In genomic region chr3R:6923189-6923588, dm6 we compare ENCODE assay signal across 4 fruit fly cellular contexts.
TF ChIP-seq lines count a peak whose summit lies in the region.

No protein-coding gene starts in this region.

- no peak for TF ChIP-seq CTCF in whole organism, embryonic (GFP tag; optimal IDR thresholded peaks at IDR 0.05; lab: Kevin White, UChicago)

TF ChIP-seq in whole organism, embryonic, 481 proteins besides CTCF, POLR2A, EP300 and RAD21:
- TF ChIP-seq abd-A (tag; optimal IDR thresholded peaks at IDR 0.05; lab: Kevin White, UChicago) (peak; percentile 63), HmgD (GFP tag; optimal IDR thresholded peaks at IDR 0.05; lab: Kevin White, UChicago) (no peak), CG8478 (optimal IDR thresholded peaks at IDR 0.05; lab: Kevin White, UChicago) (no peak), CG15479 (GFP tag; optimal IDR thresholded peaks at IDR 0.05; lab: Kevin White, UChicago) (peak; percentile 17), crol (GFP tag; IDR thresholded peaks at IDR 0.05; lab: Robert Waterston, UW) (peak; percentile 44), gcm (GFP tag; optimal IDR thresholded peaks at IDR 0.05; lab: Kevin White, UChicago) (peak; percentile 14), CG1832 (GFP tag; optimal IDR thresholded peaks at IDR 0.05; lab: Kevin White, UChicago) (peak; percentile 21), CG34422 (GFP tag; IDR thresholded peaks at IDR 0.05; lab: Robert Waterston, UW) (no peak), cg (GFP tag; optimal IDR thresholded peaks at IDR 0.05; lab: Kevin White, UChicago) (peak; percentile 32), pros (GFP tag; optimal IDR thresholded peaks at IDR 0.05; lab: Kevin White, UChicago) (peak; percentile 41)

TF ChIP-seq in whole organism, prepupa, 60 proteins besides CTCF, POLR2A, EP300 and RAD21:
- no peak for TF ChIP-seq Sox15 (GFP tag; optimal IDR thresholded peaks at IDR 0.05; lab: Kevin White, UChicago)
- TF ChIP-seq ss (GFP tag; optimal IDR thresholded peaks at IDR 0.05; lab: Kevin White, UChicago) = peak in 1 of 2 experiments; percentile 43
- no peak for TF ChIP-seq CG31627 (GFP tag; optimal IDR thresholded peaks at IDR 0.05; lab: Kevin White, UChicago)
- TF ChIP-seq CG7368 (GFP tag; optimal IDR thresholded peaks at IDR 0.05; lab: Kevin White, UChicago) = no peak
- TF ChIP-seq vri (GFP tag; optimal IDR thresholded peaks at IDR 0.05; lab: Kevin White, UChicago) = peak; percentile 7
- TF ChIP-seq Blimp-1 (GFP tag; optimal IDR thresholded peaks at IDR 0.05; lab: Kevin White, UChicago) = peak; percentile 18
- TF ChIP-seq Sox102F (GFP tag; optimal IDR thresholded peaks at IDR 0.05; lab: Kevin White, UChicago) = peak; percentile 25
- TF ChIP-seq fd59A (GFP tag; optimal IDR thresholded peaks at IDR 0.05; lab: Kevin White, UChicago) = no peak
- no peak for TF ChIP-seq pdm3 (GFP tag; optimal IDR thresholded peaks at IDR 0.05; lab: Kevin White, UChicago)
- TF ChIP-seq salr (GFP tag; optimal IDR thresholded peaks at IDR 0.05; lab: Kevin White, UChicago) = no peak
- TF ChIP-seq Sox14 (GFP tag; optimal IDR thresholded peaks at IDR 0.05; lab: Kevin White, UChicago) = peak; percentile 34
- TF ChIP-seq dac (GFP tag; optimal IDR thresholded peaks at IDR 0.05; lab: Kevin White, UChicago) = no peak
- no peak for TF ChIP-seq CG32006 (GFP tag; optimal IDR thresholded peaks at IDR 0.05; lab: Kevin White, UChicago)
- no peak for TF ChIP-seq spab (GFP tag; optimal IDR thresholded peaks at IDR 0.05; lab: Kevin White, UChicago)
- TF ChIP-seq CG6808 (GFP tag; optimal IDR thresholded peaks at IDR 0.05; lab: Kevin White, UChicago) = no peak
- TF ChIP-seq CG4318 (GFP tag; optimal IDR thresholded peaks at IDR 0.05; lab: Kevin White, UChicago) = no peak
- no peak for TF ChIP-seq CG10669 (GFP tag; optimal IDR thresholded peaks at IDR 0.05; lab: Kevin White, UChicago)
- TF ChIP-seq fd85E (GFP tag; optimal IDR thresholded peaks at IDR 0.05; lab: Kevin White, UChicago) = no peak
- peak; percentile 94 for TF ChIP-seq svp (GFP tag; lab: Kevin White, UChicago)
- TF ChIP-seq net (GFP tag; optimal IDR thresholded peaks at IDR 0.05; lab: Kevin White, UChicago) = no peak

TF ChIP-seq in whole organism, pupa, 21 proteins besides CTCF, POLR2A, EP300 and RAD21:
- TF ChIP-seq CG8159 (tag; optimal IDR thresholded peaks at IDR 0.05; lab: Kevin White, UChicago) = no peak
- peak; percentile 74 for TF ChIP-seq CG13204 (GFP tag; optimal IDR thresholded peaks at IDR 0.05; lab: Kevin White, UChicago)
- peak; percentile 27 for TF ChIP-seq EcR (GFP tag; optimal IDR thresholded peaks at IDR 0.05; lab: Kevin White, UChicago)
TF ChIP-seq in whole organism, pupa: peak in this region for 2.

TF ChIP-seq in whole organism, wandering third instar larva, 38 proteins besides CTCF, POLR2A, EP300 and RAD21:
- TF ChIP-seq h (GFP tag; optimal IDR thresholded peaks at IDR 0.05; lab: Kevin White, UChicago) (no peak), psq (GFP tag; optimal IDR thresholded peaks at IDR 0.05; lab: Kevin White, UChicago) (peak; percentile 64), Vsx2 (GFP tag; optimal IDR thresholded peaks at IDR 0.05; lab: Kevin White, UChicago; ENCODE audit: partially characterized antibody) (peak; percentile 6), Dif (GFP tag; optimal IDR thresholded peaks at IDR 0.05; lab: Kevin White, UChicago; ENCODE audit: partially characterized antibody) (peak; percentile 15)

Comparison
In these comparisons a context has a peak if more than half of its experiments do, and no peak if none do; other contexts are left out.
1. Of the 7 proteins assayed by ChIP-seq in both whole organism, embryonic and whole organism, prepupa: peak only in whole organism, embryonic: none; only in whole organism, prepupa: Blimp-1 and Sox102F; in both: none; in neither: 5.